Fruit fly (Drosophila melanogaster) whole organism, embryonic: ENCODE data around the gene COX7AL2.
A peak's percentile ranks its signal among the peaks of the same experiment; 100 is the strongest.

ENCODE experiments used
- ATbp ChIP-seq: fragments of 200-800 bp; sonication (Bioruptor generic); optimal IDR thresholded peaks from 2 replicates; lab custom pipeline; 2017; ENCODE audit warnings: missing biosample characterization, mild to moderate bottlenecking, missing genetic modification characterization, missing genetic modification reagents
- CG10431 ChIP-seq: fragments of 200-800 bp; sonication (Bioruptor generic); optimal IDR thresholded peaks from 3 replicates; lab custom pipeline; 2018; ENCODE audit warnings: missing biosample characterization, mild to moderate bottlenecking, missing genetic modification characterization
- CG10565 ChIP-seq: fragments of 200-800 bp; sonication (Bioruptor generic); optimal IDR thresholded peaks from 3 replicates; lab custom pipeline; 2016; ENCODE audit warnings: missing biosample characterization, mild to moderate bottlenecking, missing genetic modification characterization
- CG11696 ChIP-seq: fragments of 200-800 bp; sonication (Bioruptor generic); IDR thresholded peaks from 2 replicates; pipeline ENCODE4 v1.3.6; 2022; ENCODE audit warnings: missing biosample characterization, missing genetic modification characterization
- CG13424 ChIP-seq: fragments of 200-800 bp; sonication (Bioruptor generic); optimal IDR thresholded peaks from 2 replicates; lab custom pipeline; 2019; ENCODE audit warnings: missing biosample characterization, mild to moderate bottlenecking, missing genetic modification characterization, moderate library complexity
- CG14860 ChIP-seq: fragments of 200-800 bp; sonication (Bioruptor generic); IDR thresholded peaks from 3 replicates; pipeline ENCODE4 v1.3.6; 2022; ENCODE audit warnings: missing biosample characterization, missing genetic modification characterization; ENCODE audit not compliant: partially characterized antibody
- CG15269 ChIP-seq: fragments of 200-800 bp; sonication (Bioruptor generic); optimal IDR thresholded peaks from 2 replicates; lab custom pipeline; 2018; ENCODE audit warnings: missing biosample characterization, mild to moderate bottlenecking, missing genetic modification characterization, moderate library complexity
- CG1529 ChIP-seq: fragments of 200-800 bp; sonication (Bioruptor generic); optimal IDR thresholded peaks from 3 replicates; lab custom pipeline; 2018; ENCODE audit warnings: missing biosample characterization, missing genetic modification characterization
- CG15696 ChIP-seq: fragments of 200-800 bp; sonication (Bioruptor generic); optimal IDR thresholded peaks from 2 replicates; lab custom pipeline; 2019; ENCODE audit warnings: missing biosample characterization, mild to moderate bottlenecking, missing genetic modification characterization, moderate library complexity
- CG16813 ChIP-seq: fragments of 200-800 bp; sonication (Bioruptor generic); IDR thresholded peaks from 3 replicates; pipeline ENCODE4 v1.3.6; 2022; ENCODE audit warnings: missing biosample characterization, missing genetic modification characterization; ENCODE audit not compliant: partially characterized antibody
- CG17186 ChIP-seq: fragments of 200-800 bp; sonication (Bioruptor generic); optimal IDR thresholded peaks from 3 replicates; lab custom pipeline; 2017; ENCODE audit warnings: missing biosample characterization, missing genetic modification reagents, missing genetic modification characterization
- CG17612 ChIP-seq: fragments of 200-800 bp; sonication (Bioruptor generic); IDR thresholded peaks from 2 replicates; pipeline ENCODE4 v1.3.6; 2022; ENCODE audit warnings: missing biosample characterization, missing genetic modification characterization
- CG31224 ChIP-seq: fragments of 200-800 bp; sonication (Bioruptor generic); IDR thresholded peaks from 2 replicates; pipeline ENCODE4 v1.3.6; 2022; ENCODE audit warnings: missing biosample characterization, missing genetic modification characterization
- CG3163 ChIP-seq: fragments of 200-800 bp; sonication (Bioruptor generic); optimal IDR thresholded peaks from 3 replicates; lab custom pipeline; 2016; ENCODE audit warnings: missing biosample characterization, missing genetic modification characterization
- CG3726 ChIP-seq: fragments of 200-800 bp; sonication (Bioruptor generic); IDR thresholded peaks from 3 replicates; pipeline ENCODE4, ENCODE4 v1.3.6; 2022; ENCODE audit warnings: missing biosample characterization, missing genetic modification characterization
- CG4282 ChIP-seq: fragments of 200-800 bp; sonication (Bioruptor generic); optimal IDR thresholded peaks from 2 replicates; lab custom pipeline; 2016; ENCODE audit warnings: missing biosample characterization, missing genetic modification characterization
- CG4854 ChIP-seq: fragments of 200-800 bp; sonication (Bioruptor generic); optimal IDR thresholded peaks from 2 replicates; lab custom pipeline; 2016; ENCODE audit warnings: missing biosample characterization, missing genetic modification characterization, inconsistent platforms
- Chrac-16 ChIP-seq: fragments of 200-800 bp; sonication (Bioruptor generic); optimal IDR thresholded peaks from 3 replicates; lab custom pipeline; 2016; ENCODE audit warnings: missing biosample characterization, missing genetic modification characterization
- H2.0 ChIP-seq: fragments of 200-800 bp; sonication (Bioruptor generic); IDR thresholded peaks from 2 replicates; pipeline ENCODE4 v1.3.6; 2022; ENCODE audit warnings: missing biosample characterization, missing genetic modification characterization
- Hmx ChIP-seq: fragments of 200-800 bp; sonication (Bioruptor generic); optimal IDR thresholded peaks from 2 replicates; lab custom pipeline; 2016; ENCODE audit warnings: missing biosample characterization, missing genetic modification characterization
- Hr51 ChIP-seq, 2 experiments: fragments of 200-800 bp; sonication (Bioruptor generic); optimal IDR thresholded peaks; 2 replicates in 1 of 2; 3 replicates in 1 of 2; lab custom pipeline; 2016 to 2018; ENCODE audit warnings: missing biosample characterization in 2 of 2, missing genetic modification characterization in 2 of 2, mild to moderate bottlenecking in 1 of 2, moderate library complexity in 1 of 2
- MBD-R2 ChIP-seq: fragments of 200-800 bp; sonication (Bioruptor generic); IDR thresholded peaks from 2 replicates; pipeline ENCODE4 v1.3.6; 2022; ENCODE audit warnings: missing biosample characterization, missing genetic modification characterization
- Myb ChIP-seq: fragments of 200-800 bp; sonication (Bioruptor generic); optimal IDR thresholded peaks from 2 replicates; lab custom pipeline; 2016; ENCODE audit warnings: missing biosample characterization, missing genetic modification characterization
- Pdp1 ChIP-seq, 2 experiments: fragments of 200-800 bp; sonication (Bioruptor generic); optimal IDR thresholded peaks; 3 replicates each; lab custom pipeline; 2016; ENCODE audit warnings: missing biosample characterization in 2 of 2, missing genetic modification characterization in 2 of 2, mild to moderate bottlenecking in 1 of 2, moderate library complexity in 1 of 2
- Sox100B ChIP-seq: fragments of 200-800 bp; sonication (Bioruptor generic); optimal IDR thresholded peaks from 3 replicates; lab custom pipeline; 2018; ENCODE audit warnings: missing biosample characterization, mild to moderate bottlenecking, missing genetic modification characterization
- cg ChIP-seq: fragments of 200-800 bp; sonication (Bioruptor generic); optimal IDR thresholded peaks from 3 replicates; lab custom pipeline; 2019; ENCODE audit warnings: missing biosample characterization, mild to moderate bottlenecking, missing genetic modification characterization, moderate library complexity
- corto ChIP-seq: fragments of 200-800 bp; sonication (Bioruptor generic); optimal IDR thresholded peaks from 2 replicates; lab custom pipeline; 2016; ENCODE audit warnings: missing biosample characterization, mild to moderate bottlenecking, missing genetic modification characterization, moderate library complexity
- fd64A ChIP-seq: fragments of 200-800 bp; sonication (Bioruptor generic); optimal IDR thresholded peaks from 3 replicates; lab custom pipeline; 2018; ENCODE audit warnings: missing biosample characterization, mild to moderate bottlenecking, missing genetic modification characterization
- ftz-f1 ChIP-seq: fragments of 200-800 bp; sonication (Bioruptor generic); optimal IDR thresholded peaks from 2 replicates; lab custom pipeline; 2016; ENCODE audit warnings: missing biosample characterization, missing genetic modification characterization
- fu2 ChIP-seq: fragments of 200-800 bp; sonication (Bioruptor generic); optimal IDR thresholded peaks from 2 replicates; lab custom pipeline; 2016; ENCODE audit warnings: missing biosample characterization, missing genetic modification characterization
- hth ChIP-seq: fragments of >200 bp; optimal IDR thresholded peaks from 2 replicates; lab custom pipeline; 2017; ENCODE audit warnings: inconsistent platforms
- jing ChIP-seq: fragments of 200-800 bp; sonication (Bioruptor generic); optimal IDR thresholded peaks from 2 replicates; lab custom pipeline; 2018; ENCODE audit warnings: missing biosample characterization, mild to moderate bottlenecking, missing genetic modification characterization
- kah ChIP-seq: fragments of 200-800 bp; sonication (Bioruptor generic); optimal IDR thresholded peaks from 2 replicates; lab custom pipeline; 2018; ENCODE audit warnings: missing biosample characterization, mild to moderate bottlenecking, missing genetic modification characterization
- knrl ChIP-seq: fragments of 200-800 bp; sonication (Bioruptor generic); IDR thresholded peaks from 3 replicates; pipeline ENCODE4 v1.3.6; 2022; ENCODE audit warnings: missing biosample characterization, missing genetic modification characterization; ENCODE audit not compliant: partially characterized antibody
- lilli ChIP-seq: fragments of 200-800 bp; sonication (Bioruptor generic); optimal IDR thresholded peaks from 3 replicates; lab custom pipeline; 2016; ENCODE audit warnings: missing biosample characterization, missing genetic modification characterization
- lola ChIP-seq, 3 experiments: fragments of >200 bp in 2 of 3; fragments of 200-800 bp in 1 of 3; sonication (Bioruptor generic) in 1 of 3; optimal IDR thresholded peaks; 2 replicates each; lab custom pipeline; 2017 to 2019; ENCODE audit warnings: missing biosample characterization in 3 of 3, missing genetic modification characterization in 3 of 3, mild to moderate bottlenecking in 1 of 3, moderate library complexity in 1 of 3
- pb ChIP-seq: fragments of 200-800 bp; sonication (Bioruptor generic); optimal IDR thresholded peaks from 3 replicates; lab custom pipeline; 2016; ENCODE audit warnings: missing biosample characterization, missing genetic modification characterization
- peb ChIP-seq: fragments of 200-800 bp; sonication (Bioruptor generic); IDR thresholded peaks from 2 replicates; pipeline ENCODE4 v1.3.6; 2022; ENCODE audit warnings: missing biosample characterization, missing genetic modification characterization
- pita ChIP-seq: fragments of 200-800 bp; sonication (Bioruptor generic); optimal IDR thresholded peaks from 2 replicates; lab custom pipeline; 2017; ENCODE audit warnings: missing biosample characterization, mild to moderate bottlenecking, missing genetic modification characterization
- pros ChIP-seq: fragments of 200-800 bp; sonication (Bioruptor generic); optimal IDR thresholded peaks from 3 replicates; lab custom pipeline; 2019; ENCODE audit warnings: missing biosample characterization, mild to moderate bottlenecking, missing genetic modification characterization, moderate library complexity
- psq ChIP-seq: fragments of 200-800 bp; sonication (Bioruptor generic); optimal IDR thresholded peaks from 2 replicates; lab custom pipeline; 2017; ENCODE audit warnings: missing biosample characterization, missing genetic modification characterization
- ro ChIP-seq: fragments of 200-800 bp; sonication (Bioruptor generic); IDR thresholded peaks from 2 replicates; pipeline ENCODE4 v1.3.6; 2022; ENCODE audit warnings: missing biosample characterization, missing genetic modification characterization
- schlank ChIP-seq: fragments of 200-800 bp; sonication (Bioruptor generic); optimal IDR thresholded peaks from 2 replicates; lab custom pipeline; 2018; ENCODE audit warnings: missing biosample characterization, mild to moderate bottlenecking, missing genetic modification characterization
- sens ChIP-seq: fragments of 200-800 bp; sonication (Bioruptor generic); peaks from one replicate; lab custom pipeline; 2016; ENCODE audit warnings: missing biosample characterization, missing genetic modification characterization
- sqz ChIP-seq: fragments of 200-800 bp; sonication (Bioruptor generic); optimal IDR thresholded peaks from 3 replicates; lab custom pipeline; 2018; ENCODE audit warnings: missing biosample characterization, mild to moderate bottlenecking, missing genetic modification characterization
- stwl ChIP-seq: fragments of 200-800 bp; sonication (Bioruptor generic); optimal IDR thresholded peaks from 3 replicates; lab custom pipeline; 2018; ENCODE audit warnings: missing biosample characterization, mild to moderate bottlenecking, missing genetic modification characterization, moderate library complexity
- tin ChIP-seq: fragments of 200-800 bp; sonication (Bioruptor generic); optimal IDR thresholded peaks from 3 replicates; lab custom pipeline; 2016; ENCODE audit warnings: missing biosample characterization, missing genetic modification characterization
- tio ChIP-seq: fragments of 200-800 bp; sonication (Bioruptor generic); optimal IDR thresholded peaks from 2 replicates; lab custom pipeline; 2017; ENCODE audit warnings: missing biosample characterization, missing genetic modification characterization, inconsistent platforms
- unc-4 ChIP-seq: fragments of 200-800 bp; sonication (Bioruptor generic); IDR thresholded peaks from 2 replicates; pipeline ENCODE4 v1.3.6; 2022; ENCODE audit warnings: missing biosample characterization, missing genetic modification characterization; ENCODE audit not compliant: partially characterized antibody
- zfh1 ChIP-seq: fragments of 200-800 bp; sonication (Bioruptor generic); IDR thresholded peaks from 3 replicates; pipeline ENCODE4 v1.3.6; 2022; ENCODE audit warnings: missing biosample characterization, missing genetic modification characterization

COX7AL2 gene

dm6 chr2L:2189100-2189499 lies 8.6 kb downstream of the COX7AL2 start (continued):
- no peak for TF ChIP-seq CG16813
- no peak for TF ChIP-seq cg
- TF ChIP-seq sqz (GFP tag; lab: Kevin White, UChicago), result peak; percentile 37
- peak; percentile 68 for TF ChIP-seq CG15696
- TF ChIP-seq CG17186 (GFP tag; lab: Kevin White, UChicago), result peak; percentile 13
- no peak for TF ChIP-seq corto (GFP tag; lab: Kevin White, UChicago)
- peak; percentile 53 for TF ChIP-seq Sox100B (GFP tag; lab: Kevin White, UChicago)
- TF ChIP-seq ATbp (GFP tag; lab: Kevin White, UChicago), result peak; percentile 62
- TF ChIP-seq CG11696 (GFP tag; lab: Robert Waterston, UW), result 0 out of 2 replicates have a peak, but pooled peaks have one; percentile 28
- TF ChIP-seq kah (GFP tag; lab: Kevin White, UChicago), result peak; percentile 32
- no peak for TF ChIP-seq fu2
- peak; percentile 40 for TF ChIP-seq jing (GFP tag; lab: Kevin White, UChicago)
- TF ChIP-seq CG13424, result peak; percentile 62
- TF ChIP-seq H2.0 (GFP tag; lab: Robert Waterston, UW), result peak; percentile 44; the same call in 1 of the 2 replicates
- TF ChIP-seq pros (GFP tag; lab: Kevin White, UChicago), result no peak
- no peak for TF ChIP-seq CG17612 (GFP tag; lab: Robert Waterston, UW)
- peak; percentile 69 to 72 for TF ChIP-seq Pdp1 (GFP tag; optimal IDR thresholded peaks at IDR 0.05; lab: Kevin White, UChicago)
- peak; percentile 84 for TF ChIP-seq tin (GFP tag; lab: Kevin White, UChicago)
- no peak for TF ChIP-seq Hmx
- peak; percentile 65 for TF ChIP-seq CG10431 (GFP tag; lab: Kevin White, UChicago)
- peak; percentile 73; the same call in 2 of the 3 replicates for TF ChIP-seq CG3726 (GFP tag; lab: Robert Waterston, UW)
- TF ChIP-seq pb (GFP tag; lab: Kevin White, UChicago), result peak; percentile 22
- TF ChIP-seq psq (GFP tag; lab: Kevin White, UChicago), result no peak
- TF ChIP-seq CG3163 (GFP tag; lab: Kevin White, UChicago), result peak; percentile 4
- TF ChIP-seq pita (GFP tag; lab: Kevin White, UChicago), result no peak
- TF ChIP-seq zfh1 (GFP tag; lab: Robert Waterston, UW), result peak; percentile 91
- no peak for TF ChIP-seq CG10565 (GFP tag; lab: Kevin White, UChicago)
- peak; percentile 42; the same call in 1 of the 2 replicates for TF ChIP-seq peb (GFP tag; lab: Robert Waterston, UW)
- TF ChIP-seq MBD-R2 (GFP tag; lab: Robert Waterston, UW), result no peak
- TF ChIP-seq CG15269 (tag; lab: Kevin White, UChicago), result no peak
- no peak for TF ChIP-seq schlank (tag; lab: Kevin White, UChicago)
- no peak for TF ChIP-seq CG31224 (GFP tag; lab: Robert Waterston, UW)
- peak; percentile 49; the same call in 1 of the 2 replicates for TF ChIP-seq ro
- TF ChIP-seq ftz-f1 (GFP tag; lab: Kevin White, UChicago), result no peak
- TF ChIP-seq knrl (GFP tag; lab: Robert Waterston, UW), result no peak
- no peak for TF ChIP-seq CG4854 (GFP tag; lab: Kevin White, UChicago)
- TF ChIP-seq tio, result no peak
- TF ChIP-seq CG1529 (GFP tag; lab: Kevin White, UChicago), result peak; percentile 66
- no peak for TF ChIP-seq CG14860 (GFP tag; lab: Robert Waterston, UW)
- peak; percentile 32 for TF ChIP-seq stwl
- peak; percentile 98 for TF ChIP-seq sens (GFP tag; lab: Kevin White, UChicago)
- peak; percentile 79 for TF ChIP-seq Chrac-16
- TF ChIP-seq unc-4 (GFP tag; lab: Robert Waterston, UW), result no peak
- TF ChIP-seq fd64A (GFP tag; lab: Kevin White, UChicago), result peak; percentile 64
- TF ChIP-seq lola (GFP tag; optimal IDR thresholded peaks at IDR 0.05; lab: Kevin White, UChicago), result peak in 1 of 3 experiments; percentile 89
- peak; percentile 31 for TF ChIP-seq CG4282 (GFP tag; lab: Kevin White, UChicago)
- no peak for TF ChIP-seq Myb (GFP tag; lab: Kevin White, UChicago)
- peak; percentile 56 for TF ChIP-seq lilli
- peak in 1 of 2 experiments; percentile 27 for TF ChIP-seq Hr51 (GFP tag; optimal IDR thresholded peaks at IDR 0.05; lab: Kevin White, UChicago)
- TF ChIP-seq hth (lab: Kevin White, UChicago), result no peak
